Worm (Caenorhabditis elegans): ENCODE data around the gene galt-1.

DNA sequence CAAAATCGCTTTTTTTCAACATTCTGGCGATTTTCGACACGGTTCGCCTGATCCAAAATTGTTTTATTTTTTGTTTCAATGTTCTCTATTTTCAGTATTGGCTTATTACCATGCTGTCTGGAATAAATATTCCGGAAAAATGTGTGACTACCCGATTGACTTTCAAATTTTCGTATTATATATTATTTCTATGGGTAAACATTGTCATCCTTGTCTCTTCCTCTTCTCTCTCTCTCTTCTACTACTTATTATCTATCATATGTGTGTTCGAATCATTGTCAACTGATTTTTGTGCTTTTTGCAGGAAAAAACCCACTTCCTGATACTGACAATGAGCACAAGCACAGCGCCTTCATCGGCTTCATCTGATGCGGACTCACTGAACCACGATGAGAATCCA is 37.7 kb upstream of the galt-1 start, which contains the start of gene C04E6.7:
- TF ChIP-seq tbx-11 (GFP tag; IDR thresholded peaks at IDR 0.05) (no peak), hmbx-1 (tag; optimal IDR thresholded peaks at IDR 0.05) (no peak), ama-1 (optimal IDR thresholded peaks at IDR 0.05) (no peak), ets-7 (tag; optimal IDR thresholded peaks at IDR 0.05) (no peak), tbx-37 (GFP tag; conservative IDR thresholded peaks at IDR 0.05) (no peak), aly-1 (tag; optimal IDR thresholded peaks at IDR 0.05) (no peak)
